Fruit fly (Drosophila melanogaster): ENCODE results near the gene GILT2.

dm6 chr3R:23678349-23679193 lies at the start of gene GILT2:
- TF ChIP-seq insv (optimal IDR thresholded peaks at IDR 0.05) (no peak), ttk (optimal IDR thresholded peaks at IDR 0.05) (no peak), psq (optimal IDR thresholded peaks at IDR 0.05) (no peak), Sin3A (optimal IDR thresholded peaks at IDR 0.05) (no peak), h (optimal IDR thresholded peaks at IDR 0.05) (no peak)

Measured in Kc167 (cell line).